Fruit fly (Drosophila melanogaster) whole organism, embryonic: ENCODE results near the gene CG15742.
A peak's percentile ranks its signal among the peaks of the same experiment; 100 is the strongest.

Source experiments
- Ada2b ChIP-seq: fragments of 200-800 bp; sonication (Bioruptor generic); IDR thresholded peaks from 2 replicates; pipeline ENCODE4 v1.3.6; 2022; ENCODE audit warnings: missing biosample characterization, missing genetic modification characterization
- Aef1 ChIP-seq: fragments of 200-800 bp; sonication (Bioruptor generic); IDR thresholded peaks from 3 replicates; pipeline ENCODE4 v1.3.6; 2022; ENCODE audit warnings: missing biosample characterization, missing genetic modification characterization
- Bdp1 ChIP-seq: fragments of 200-800 bp; sonication (Bioruptor generic); optimal IDR thresholded peaks from 3 replicates; lab custom pipeline; 2016; ENCODE audit warnings: missing biosample characterization, missing genetic modification characterization
- CG12104 ChIP-seq: fragments of 200-800 bp; sonication (Bioruptor generic); optimal IDR thresholded peaks from 3 replicates; lab custom pipeline; 2016; ENCODE audit warnings: missing biosample characterization, missing genetic modification characterization
- CG14014 ChIP-seq: fragments of 200-800 bp; sonication (Bioruptor generic); IDR thresholded peaks from 2 replicates; pipeline ENCODE4 v1.3.6; 2022; ENCODE audit warnings: missing biosample characterization, missing genetic modification characterization
- CG17186 ChIP-seq: fragments of 200-800 bp; sonication (Bioruptor generic); optimal IDR thresholded peaks from 3 replicates; lab custom pipeline; 2017; ENCODE audit warnings: missing biosample characterization, missing genetic modification reagents, missing genetic modification characterization
- CG18764 ChIP-seq: fragments of 200-800 bp; sonication (Bioruptor generic); optimal IDR thresholded peaks from 3 replicates; lab custom pipeline; 2016; ENCODE audit warnings: missing biosample characterization, missing genetic modification characterization
- CG2202 ChIP-seq: fragments of 200-800 bp; sonication (Bioruptor generic); optimal IDR thresholded peaks from 2 replicates; lab custom pipeline; 2018; ENCODE audit warnings: missing biosample characterization, mild to moderate bottlenecking, missing genetic modification characterization
- CG2678 ChIP-seq: fragments of 200-800 bp; sonication (Bioruptor generic); optimal IDR thresholded peaks from 3 replicates; lab custom pipeline; 2019; ENCODE audit warnings: missing biosample characterization, mild to moderate bottlenecking, missing genetic modification characterization, moderate library complexity
- CG34376 ChIP-seq: fragments of 200-800 bp; sonication (Bioruptor generic); optimal IDR thresholded peaks from 2 replicates; lab custom pipeline; 2018; ENCODE audit warnings: missing biosample characterization, mild to moderate bottlenecking, missing genetic modification characterization
- CG34422 ChIP-seq: fragments of 200-800 bp; sonication (Bioruptor generic); IDR thresholded peaks from 3 replicates; pipeline ENCODE4 v1.3.6; 2022; ENCODE audit warnings: missing biosample characterization, missing genetic modification characterization
- CG4360 ChIP-seq: fragments of 200-800 bp; sonication (Bioruptor generic); IDR thresholded peaks from 2 replicates; pipeline ENCODE4 v1.3.6; 2022; ENCODE audit warnings: missing biosample characterization, missing genetic modification characterization
- CG6689 ChIP-seq: fragments of 200-800 bp; sonication (Bioruptor generic); IDR thresholded peaks from 2 replicates; pipeline ENCODE4 v1.3.6; 2022; ENCODE audit warnings: missing biosample characterization, missing genetic modification characterization
- CG8924 ChIP-seq: fragments of 200-800 bp; optimal IDR thresholded peaks from 3 replicates; lab custom pipeline; 2019; ENCODE audit warnings: missing biosample characterization, mild to moderate bottlenecking, missing genetic modification characterization, moderate library complexity
- CG9609 ChIP-seq: fragments of 200-800 bp; sonication (Bioruptor generic); optimal IDR thresholded peaks from 3 replicates; lab custom pipeline; 2016; ENCODE audit warnings: missing biosample characterization, missing genetic modification characterization
- CG9797 ChIP-seq: fragments of 200-800 bp; sonication (Bioruptor generic); optimal IDR thresholded peaks from 3 replicates; lab custom pipeline; 2018; ENCODE audit warnings: missing biosample characterization, mild to moderate bottlenecking, missing genetic modification characterization
- CG9876 ChIP-seq: fragments of 200-800 bp; sonication (Bioruptor generic); optimal IDR thresholded peaks from 2 replicates; lab custom pipeline; 2016; ENCODE audit warnings: missing biosample characterization, missing genetic modification characterization
- CrebB ChIP-seq: fragments of 200-800 bp; sonication (Bioruptor generic); optimal IDR thresholded peaks from 3 replicates; lab custom pipeline; 2018; ENCODE audit warnings: missing biosample characterization, mild to moderate bottlenecking, missing genetic modification characterization
- D ChIP-seq, 2 experiments: fragments of 200-800 bp in 1 of 2; fragments of >200 bp in 1 of 2; sonication (Bioruptor generic) in 1 of 2; optimal IDR thresholded peaks; 2 replicates in 1 of 2; 3 replicates in 1 of 2; lab custom pipeline; 2017; ENCODE audit warnings: mild to moderate bottlenecking in 1 of 2, missing biosample characterization in 1 of 2, missing genetic modification characterization in 1 of 2, missing genetic modification reagents in 1 of 2
- Dbx ChIP-seq: fragments of 200-800 bp; sonication (Bioruptor generic); IDR thresholded peaks from 3 replicates; pipeline ENCODE4 v1.3.6; 2022; ENCODE audit warnings: missing biosample characterization, missing genetic modification characterization
- Dll ChIP-seq: fragments of 200-800 bp; sonication (Bioruptor generic); IDR thresholded peaks from 4 replicates; pipeline ENCODE4 v1.3.6; 2022; ENCODE audit warnings: missing biosample characterization, missing genetic modification characterization; ENCODE audit not compliant: partially characterized antibody
- Ets65A ChIP-seq: fragments of 200-800 bp; sonication (Bioruptor generic); peaks from one replicate; lab custom pipeline; 2016; ENCODE audit warnings: missing biosample characterization, missing genetic modification characterization
- Gug ChIP-seq: fragments of 200-800 bp; sonication (Bioruptor generic); IDR thresholded peaks from 4 replicates; pipeline ENCODE4 v1.3.6; 2022; ENCODE audit warnings: missing biosample characterization, missing genetic modification characterization
- Hey ChIP-seq: fragments of 200-800 bp; sonication (Bioruptor generic); optimal IDR thresholded peaks from 3 replicates; lab custom pipeline; 2018; ENCODE audit warnings: missing biosample characterization, mild to moderate bottlenecking, missing genetic modification characterization
- Hmr ChIP-seq: fragments of 200-800 bp; sonication (Bioruptor generic); optimal IDR thresholded peaks from 3 replicates; lab custom pipeline; 2017; ENCODE audit warnings: mild to moderate bottlenecking, missing biosample characterization, missing genetic modification reagents, missing genetic modification characterization
- Hmx ChIP-seq: fragments of 200-800 bp; sonication (Bioruptor generic); optimal IDR thresholded peaks from 2 replicates; lab custom pipeline; 2016; ENCODE audit warnings: missing biosample characterization, missing genetic modification characterization
- Hr78 ChIP-seq, 2 experiments: fragments of 200-800 bp in 1 of 2; fragments of >200 bp in 1 of 2; sonication (Bioruptor generic) in 1 of 2; optimal IDR thresholded peaks; 2 replicates each; lab custom pipeline; 2017 to 2019; ENCODE audit warnings: missing biosample characterization in 2 of 2, missing genetic modification characterization in 2 of 2, mild to moderate bottlenecking in 1 of 2, moderate library complexity in 1 of 2
- Kr ChIP-seq: fragments of 200-800 bp; sonication (Bioruptor generic); optimal IDR thresholded peaks from 2 replicates; lab custom pipeline; 2017; ENCODE audit warnings: missing biosample characterization, mild to moderate bottlenecking, missing genetic modification characterization
- Lhr ChIP-seq: fragments of 200-800 bp; sonication (Bioruptor generic); optimal IDR thresholded peaks from 3 replicates; lab custom pipeline; 2017; ENCODE audit warnings: mild to moderate bottlenecking, missing biosample characterization, missing genetic modification reagents, missing genetic modification characterization
- Med ChIP-seq: fragments of 200-800 bp; sonication (Bioruptor generic); peaks from one replicate; lab custom pipeline; 2016; ENCODE audit warnings: missing biosample characterization, missing genetic modification characterization, mild to moderate bottlenecking, inconsistent platforms, moderate library complexity
- bbx ChIP-seq: fragments of 200-800 bp; sonication (Bioruptor generic); IDR thresholded peaks from 2 replicates; pipeline ENCODE4 v1.3.6; 2022; ENCODE audit warnings: missing biosample characterization, missing genetic modification characterization; ENCODE audit not compliant: partially characterized antibody
- btn ChIP-seq: fragments of 200-800 bp; sonication (Bioruptor generic); optimal IDR thresholded peaks from 2 replicates; lab custom pipeline; 2016; ENCODE audit warnings: missing biosample characterization, missing genetic modification characterization
- chm ChIP-seq: fragments of 200-800 bp; sonication (Bioruptor generic); IDR thresholded peaks from 2 replicates; pipeline ENCODE4 v1.3.6; 2022; ENCODE audit warnings: missing biosample characterization, missing genetic modification characterization
- croc ChIP-seq: fragments of 200-800 bp; sonication (Bioruptor generic); conservative IDR thresholded peaks from 3 replicates; pipeline ENCODE4 v1.3.6; 2022; ENCODE audit warnings: missing biosample characterization, missing genetic modification characterization
- crol ChIP-seq: fragments of 200-800 bp; sonication (Bioruptor generic); IDR thresholded peaks from 2 replicates; pipeline ENCODE4 v1.3.6; 2022; ENCODE audit warnings: missing biosample characterization, missing genetic modification characterization
- crp ChIP-seq, 2 experiments: fragments of 200-800 bp; sonication (Bioruptor generic); optimal IDR thresholded peaks; 2 replicates in 1 of 2; 3 replicates in 1 of 2; lab custom pipeline; 2017; ENCODE audit warnings: missing biosample characterization in 2 of 2, missing genetic modification characterization in 2 of 2, mild to moderate bottlenecking in 1 of 2, moderate library complexity in 1 of 2
- dan ChIP-seq: fragments of 200-800 bp; sonication (Bioruptor generic); IDR thresholded peaks from 2 replicates; pipeline ENCODE4 v1.3.6; 2022; ENCODE audit warnings: missing biosample characterization, missing genetic modification characterization
- emc ChIP-seq: fragments of 200-800 bp; sonication (Bioruptor generic); optimal IDR thresholded peaks from 2 replicates; lab custom pipeline; 2016; ENCODE audit warnings: missing biosample characterization, missing genetic modification characterization
- fru ChIP-seq: fragments of >200 bp; optimal IDR thresholded peaks from 2 replicates; lab custom pipeline; 2017
- grn ChIP-seq: fragments of 200-800 bp; sonication (Bioruptor generic); optimal IDR thresholded peaks from 3 replicates; lab custom pipeline; 2017; ENCODE audit warnings: missing biosample characterization, missing genetic modification characterization
- gro ChIP-seq: fragments of 200-800 bp; sonication (Bioruptor generic); optimal IDR thresholded peaks from 2 replicates; lab custom pipeline; 2016; ENCODE audit warnings: missing biosample characterization, missing genetic modification characterization
- hb ChIP-seq: fragments of 200-800 bp; sonication (Bioruptor generic); IDR thresholded peaks from 3 replicates; pipeline ENCODE4 v1.3.6; 2022; ENCODE audit warnings: missing biosample characterization, missing genetic modification characterization; ENCODE audit not compliant: partially characterized antibody
- nerfin-2 ChIP-seq: fragments of 200-800 bp; sonication (Bioruptor generic); IDR thresholded peaks from 2 replicates; pipeline ENCODE4 v1.3.6; 2022; ENCODE audit warnings: missing biosample characterization, missing genetic modification characterization; ENCODE audit not compliant: partially characterized antibody
- otp ChIP-seq: fragments of 200-800 bp; sonication (Bioruptor generic); IDR thresholded peaks from 3 replicates; pipeline ENCODE4, ENCODE4 v1.3.6; 2022; ENCODE audit warnings: missing biosample characterization, missing genetic modification characterization
- ro ChIP-seq: fragments of 200-800 bp; sonication (Bioruptor generic); IDR thresholded peaks from 2 replicates; pipeline ENCODE4 v1.3.6; 2022; ENCODE audit warnings: missing biosample characterization, missing genetic modification characterization
- row ChIP-seq: fragments of 200-800 bp; sonication (Bioruptor generic); IDR thresholded peaks from 3 replicates; pipeline ENCODE4 v1.3.6; 2022; ENCODE audit warnings: missing biosample characterization, missing genetic modification characterization
- sna ChIP-seq: fragments of 200-800 bp; sonication (Bioruptor generic); IDR thresholded peaks from 2 replicates; pipeline ENCODE4 v1.3.6; 2022; ENCODE audit warnings: missing biosample characterization, missing genetic modification characterization; ENCODE audit not compliant: partially characterized antibody
- unc-4 ChIP-seq: fragments of 200-800 bp; sonication (Bioruptor generic); IDR thresholded peaks from 2 replicates; pipeline ENCODE4 v1.3.6; 2022; ENCODE audit warnings: missing biosample characterization, missing genetic modification characterization; ENCODE audit not compliant: partially characterized antibody
- vnd ChIP-seq: fragments of 200-800 bp; sonication (Bioruptor generic); IDR thresholded peaks from 3 replicates; pipeline ENCODE4 v1.3.6; 2022; ENCODE audit warnings: missing biosample characterization, missing genetic modification characterization; ENCODE audit not compliant: partially characterized antibody
- wor ChIP-seq: fragments of 200-800 bp; sonication (Bioruptor generic); IDR thresholded peaks from 2 replicates; pipeline ENCODE4 v1.3.6; 2022; ENCODE audit warnings: missing biosample characterization, missing genetic modification characterization

The CG15742 gene

DNA sequence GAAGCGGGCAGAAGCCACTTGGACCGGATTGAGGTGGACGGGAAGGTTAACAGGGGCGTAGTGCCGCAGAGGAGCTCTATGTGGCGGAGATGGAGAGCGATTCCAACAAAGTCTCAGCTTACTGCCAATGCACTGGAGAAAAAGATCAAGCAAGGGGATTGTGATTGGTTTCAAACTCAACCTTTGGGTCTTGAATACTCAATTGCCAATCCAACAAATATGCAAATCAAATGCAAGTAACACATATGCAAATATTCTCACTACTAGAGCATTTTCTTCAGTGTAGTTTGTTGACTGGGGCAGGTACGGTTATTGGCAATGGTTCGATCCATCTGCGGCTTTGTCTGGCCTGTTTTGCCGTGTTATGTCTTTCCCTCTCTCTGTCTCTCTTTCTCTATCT is 7.0 kb downstream of the CG15742 start (continued):
- TF ChIP-seq ro (GFP tag; lab: Robert Waterston, UW) = 0 out of 2 replicates have a peak, but pooled peaks have one; percentile 29
- TF ChIP-seq CG12104 (GFP tag; lab: Kevin White, UChicago) = peak; percentile 19
- peak; percentile 79 for TF ChIP-seq Aef1 (GFP tag; lab: Robert Waterston, UW)
- TF ChIP-seq dan (GFP tag; lab: Robert Waterston, UW) = no peak
- TF ChIP-seq crp (GFP tag; optimal IDR thresholded peaks at IDR 0.05; lab: Kevin White, UChicago) = peak in 1 of 2 experiments; percentile 14
- peak; percentile 66 for TF ChIP-seq Hmx (GFP tag; lab: Kevin White, UChicago)
- TF ChIP-seq Kr = no peak
- TF ChIP-seq Gug (GFP tag; lab: Robert Waterston, UW) = peak; percentile 74
- no peak for TF ChIP-seq D (optimal IDR thresholded peaks at IDR 0.05; lab: Kevin White, UChicago)
- peak; percentile 66 for TF ChIP-seq D (GFP tag; optimal IDR thresholded peaks at IDR 0.05; lab: Kevin White, UChicago)
- TF ChIP-seq Dll (GFP tag; lab: Robert Waterston, UW) = no peak
- TF ChIP-seq Ada2b (GFP tag; lab: Robert Waterston, UW) = peak; percentile 81
- 0 out of 2 replicates have a peak, but pooled peaks have one; percentile 10 for TF ChIP-seq crol (GFP tag; lab: Robert Waterston, UW)
- TF ChIP-seq CG34376 (GFP tag; lab: Kevin White, UChicago) = no peak
- peak; percentile 29 for TF ChIP-seq CG17186
- TF ChIP-seq vnd = no peak
- peak; percentile 85 for TF ChIP-seq CG6689
- peak; percentile 76 for TF ChIP-seq CG9609
- TF ChIP-seq Bdp1 (GFP tag; lab: Kevin White, UChicago) = peak; percentile 49
- peak; percentile 94 for TF ChIP-seq Ets65A
- no peak for TF ChIP-seq CG4360 (GFP tag; lab: Robert Waterston, UW)
- TF ChIP-seq CG9797 (GFP tag; lab: Kevin White, UChicago) = no peak
- peak; percentile 59; the same call in 2 of the 3 replicates for TF ChIP-seq croc (GFP tag; lab: Robert Waterston, UW)
- TF ChIP-seq grn (GFP tag; lab: Kevin White, UChicago) = no peak
- no peak for TF ChIP-seq Lhr (GFP tag; lab: Kevin White, UChicago)
- peak; percentile 98 for TF ChIP-seq Med (GFP tag; lab: Kevin White, UChicago)
- TF ChIP-seq fru (lab: Kevin White, UChicago) = no peak
- peak; percentile 45 for TF ChIP-seq CG2202 (tag; lab: Kevin White, UChicago)
- peak; percentile 65 for TF ChIP-seq CG8924 (tag; lab: Kevin White, UChicago)
- TF ChIP-seq row = peak; percentile 75
- peak; percentile 64; the same call in 1 of the 2 replicates for TF ChIP-seq CG14014 (GFP tag; lab: Robert Waterston, UW)
- peak; percentile 56 for TF ChIP-seq emc (GFP tag; lab: Kevin White, UChicago)
- TF ChIP-seq nerfin-2 = no peak
- peak; percentile 84 for TF ChIP-seq CG34422 (GFP tag; lab: Robert Waterston, UW)
- peak; percentile 65 for TF ChIP-seq CG9876 (GFP tag; lab: Kevin White, UChicago)
- no peak for TF ChIP-seq unc-4 (GFP tag; lab: Robert Waterston, UW)
- peak; percentile 89 for TF ChIP-seq CG2678
- TF ChIP-seq Hey (tag; lab: Kevin White, UChicago) = no peak
- TF ChIP-seq sna (GFP tag; lab: Robert Waterston, UW) = no peak
- 0 out of 2 replicates have a peak, but pooled peaks have one; percentile 38 for TF ChIP-seq chm
- peak in 1 of 2 experiments; percentile 58 for TF ChIP-seq Hr78 (GFP tag; optimal IDR thresholded peaks at IDR 0.05; lab: Kevin White, UChicago)
- TF ChIP-seq hb (GFP tag; lab: Robert Waterston, UW) = no peak
- TF ChIP-seq CG18764 = peak; percentile 46
- peak; percentile 62 for TF ChIP-seq CrebB (tag; lab: Kevin White, UChicago)
- peak; percentile 69 for TF ChIP-seq btn (GFP tag; lab: Kevin White, UChicago)
- TF ChIP-seq Dbx (GFP tag; lab: Robert Waterston, UW) = peak; percentile 78
- TF ChIP-seq bbx (GFP tag; lab: Robert Waterston, UW) = no peak
- TF ChIP-seq gro (GFP tag; lab: Kevin White, UChicago) = peak; percentile 52
- TF ChIP-seq wor (GFP tag; lab: Robert Waterston, UW) = peak; percentile 53
- TF ChIP-seq Hmr (GFP tag; lab: Kevin White, UChicago) = peak; percentile 69
- peak; percentile 69; the same call in 2 of the 3 replicates for TF ChIP-seq otp (GFP tag; lab: Robert Waterston, UW)
